Worm (Caenorhabditis elegans) whole organism, young adult: ENCODE measurements around the gene atf-8.
A peak's percentile ranks its signal among the peaks of the same experiment; 100 is the strongest.

Experiments used
- B0261.1 ChIP-seq: sonication (generic microtip); optimal IDR thresholded peaks from 2 replicates; lab custom pipeline; 2016; ENCODE audit warnings: mild to moderate bottlenecking, missing genetic modification characterization, moderate library complexity, missing compliant biosample characterization
- D2030.7 ChIP-seq: fragments of 200-800 bp; sonication (Bioruptor generic); IDR thresholded peaks from 2 replicates; pipeline ENCODE4 v1.3.6; 2022; ENCODE audit warnings: missing genetic modification reagents, missing genetic modification characterization, missing compliant biosample characterization
- F33H1.4 ChIP-seq: fragments of 200-800 bp; sonication (Bioruptor generic); IDR thresholded peaks from 2 replicates; pipeline ENCODE4 v1.3.6; 2022; ENCODE audit warnings: missing genetic modification reagents, missing genetic modification characterization, missing compliant biosample characterization
- F37B4.10 ChIP-seq: fragments of 200-800 bp; sonication (Bioruptor generic); IDR thresholded peaks from 2 replicates; pipeline ENCODE4 v1.3.6; 2022; ENCODE audit warnings: missing genetic modification characterization, missing compliant biosample characterization
- F49E8.2 ChIP-seq: sonication (generic microtip); optimal IDR thresholded peaks from 3 replicates; lab custom pipeline; 2017; ENCODE audit warnings: missing genetic modification characterization, mild to moderate bottlenecking, missing compliant biosample characterization, antibody characterized with exemption, moderate library complexity; ENCODE audit not compliant: insufficient read depth
- T07F8.4 ChIP-seq: sonication (generic microtip); optimal IDR thresholded peaks from 2 replicates; lab custom pipeline; 2016; ENCODE audit warnings: mild to moderate bottlenecking, missing genetic modification characterization, moderate library complexity, missing compliant biosample characterization
- Y67H2A.10 ChIP-seq: fragments of 200-800 bp; sonication (Bioruptor generic); conservative IDR thresholded peaks from 2 replicates; pipeline ENCODE4 v1.3.6; 2022; ENCODE audit warnings: missing genetic modification reagents, missing genetic modification characterization, missing compliant biosample characterization
- ama-1 ChIP-seq, 3 experiments: fragments of 150-350 bp in 1 of 3; sonication (generic microtip) in 2 of 3; optimal IDR thresholded peaks; 2 replicates each; lab custom pipeline; 2014 to 2018; ENCODE audit warnings: missing biosample characterization in 2 of 3, missing genetic modification characterization in 2 of 3, missing genetic modification reagents in 2 of 3
- aptf-2 ChIP-seq: fragments of 200-800 bp; sonication (Bioruptor generic); conservative IDR thresholded peaks from 2 replicates; pipeline ENCODE4 v1.3.6; 2022; ENCODE audit warnings: missing genetic modification reagents, missing genetic modification characterization, missing compliant biosample characterization
- atf-7 ChIP-seq: sonication (generic microtip); optimal IDR thresholded peaks from 2 replicates; lab custom pipeline; 2017; ENCODE audit warnings: mild to moderate bottlenecking, missing genetic modification characterization, missing compliant biosample characterization
- attf-3 ChIP-seq: fragments of 200-800 bp; sonication (Bioruptor generic); conservative IDR thresholded peaks from 2 replicates; pipeline ENCODE4 v1.3.6; 2022; ENCODE audit warnings: missing genetic modification reagents, missing genetic modification characterization, missing compliant biosample characterization
- cebp-1 ChIP-seq, 2 experiments: fragments of 200-800 bp in 1 of 2; sonication (Bioruptor generic) in 1 of 2; sonication (generic microtip) in 1 of 2; IDR thresholded peaks in 1 of 2; optimal IDR thresholded peaks in 1 of 2; 2 replicates each; pipeline versions ENCODE4 v1.3.6 to Lab custom; 2017 to 2022; ENCODE audit warnings: missing compliant biosample characterization in 2 of 2, missing genetic modification characterization in 2 of 2, mild to moderate bottlenecking in 1 of 2, missing genetic modification reagents in 1 of 2, moderate library complexity in 1 of 2
- cebp-2 ChIP-seq: fragments of 200-800 bp; sonication (Bioruptor generic); IDR thresholded peaks from 2 replicates; pipeline ENCODE4 v1.3.6; 2022; ENCODE audit warnings: missing genetic modification characterization, missing compliant biosample characterization
- ceh-27 ChIP-seq: fragments of 200-800 bp; sonication (Bioruptor generic); optimal IDR thresholded peaks from 2 replicates; lab custom pipeline; 2018; ENCODE audit warnings: mild to moderate bottlenecking, missing genetic modification characterization, moderate library complexity, missing compliant biosample characterization
- ceh-58 ChIP-seq: fragments of 200-800 bp; sonication (Bioruptor generic); IDR thresholded peaks from 2 replicates; pipeline ENCODE4 v1.3.6; 2022; ENCODE audit warnings: missing genetic modification characterization, missing compliant biosample characterization
- ceh-79 ChIP-seq: sonication (generic microtip); optimal IDR thresholded peaks from 2 replicates; lab custom pipeline; 2017; ENCODE audit warnings: mild to moderate bottlenecking, missing genetic modification characterization, missing compliant biosample characterization
- dox-1 ChIP-seq: fragments of 200-800 bp; sonication (Bioruptor generic); IDR thresholded peaks from 2 replicates; pipeline ENCODE4 v1.3.6; 2022; ENCODE audit warnings: missing genetic modification reagents, missing genetic modification characterization, missing compliant biosample characterization
- egrh-3 ChIP-seq: fragments of 200-800 bp; sonication (Bioruptor generic); IDR thresholded peaks from 2 replicates; pipeline ENCODE4 v1.3.6; 2022; ENCODE audit warnings: missing genetic modification reagents, missing genetic modification characterization, missing compliant biosample characterization
- ets-4 ChIP-seq: fragments of 200-800 bp; sonication (Bioruptor generic); optimal IDR thresholded peaks from 2 replicates; lab custom pipeline; 2018; ENCODE audit warnings: mild to moderate bottlenecking, missing genetic modification characterization, missing compliant biosample characterization
- gei-17 ChIP-seq: fragments of 200-800 bp; sonication (Bioruptor generic); optimal IDR thresholded peaks from 2 replicates; lab custom pipeline; 2018; ENCODE audit warnings: mild to moderate bottlenecking, missing genetic modification characterization, missing compliant biosample characterization
- hmg-1.2 ChIP-seq: fragments of 200-800 bp; sonication (Bioruptor generic); IDR thresholded peaks from 2 replicates; pipeline ENCODE4 v1.3.6; 2022; ENCODE audit warnings: missing genetic modification reagents, missing genetic modification characterization, missing compliant biosample characterization
- hsf-1 ChIP-seq: fragments of 200-800 bp; sonication (Bioruptor generic); IDR thresholded peaks from 2 replicates; pipeline ENCODE4 v1.3.6; 2022; ENCODE audit warnings: missing genetic modification reagents, missing genetic modification characterization, missing compliant biosample characterization
- let-526 ChIP-seq: fragments of 200-800 bp; sonication (Bioruptor generic); IDR thresholded peaks from 2 replicates; pipeline ENCODE4 v1.3.6; 2022; ENCODE audit warnings: missing genetic modification reagents, missing genetic modification characterization, missing compliant biosample characterization
- let-607 ChIP-seq, 2 experiments: fragments of 200-800 bp in 1 of 2; sonication (Bioruptor generic) in 1 of 2; sonication (generic microtip) in 1 of 2; optimal IDR thresholded peaks; 2 replicates each; lab custom pipeline; 2016 to 2018; ENCODE audit warnings: mild to moderate bottlenecking in 2 of 2, missing compliant biosample characterization in 2 of 2, missing genetic modification characterization in 2 of 2, moderate library complexity in 2 of 2, missing genotype in 1 of 2
- lin-35 ChIP-seq, 3 experiments: fragments of 150-350 bp in 2 of 3; sonication (generic microtip) in 1 of 3; optimal IDR thresholded peaks; 2 replicates each; lab custom pipeline; 2014 to 2018; ENCODE audit warnings: missing biosample characterization in 3 of 3, missing genetic modification characterization in 3 of 3, missing genetic modification reagents in 3 of 3
- lsl-1 ChIP-seq: fragments of 200-800 bp; sonication (Bioruptor generic); optimal IDR thresholded peaks from 2 replicates; lab custom pipeline; 2018; ENCODE audit warnings: mild to moderate bottlenecking, missing genetic modification characterization, moderate library complexity, missing compliant biosample characterization
- madf-6 ChIP-seq: fragments of 200-800 bp; sonication (Bioruptor generic); IDR thresholded peaks from 2 replicates; pipeline ENCODE4 v1.3.6; 2022; ENCODE audit warnings: missing genetic modification reagents, missing genetic modification characterization, missing compliant biosample characterization
- nhr-27 ChIP-seq: fragments of 200-800 bp; sonication (Bioruptor generic); optimal IDR thresholded peaks from 2 replicates; lab custom pipeline; 2018; ENCODE audit warnings: mild to moderate bottlenecking, missing genetic modification characterization, moderate library complexity, missing compliant biosample characterization
- rcor-1 ChIP-seq: fragments of 200-800 bp; sonication (Bioruptor generic); IDR thresholded peaks from 2 replicates; pipeline ENCODE4 v1.3.6; 2022; ENCODE audit warnings: missing genetic modification reagents, missing genetic modification characterization, missing compliant biosample characterization
- repo-1 ChIP-seq: sonication (generic microtip); optimal IDR thresholded peaks from 2 replicates; lab custom pipeline; 2017; ENCODE audit warnings: mild to moderate bottlenecking, missing genetic modification characterization, missing compliant biosample characterization
- rpc-1 ChIP-seq, 2 experiments: fragments of 150-350 bp in 1 of 2; sonication (generic microtip) in 1 of 2; optimal IDR thresholded peaks; 2 replicates each; lab custom pipeline; 2014 to 2018; ENCODE audit warnings: missing biosample characterization in 1 of 2, missing genetic modification characterization in 1 of 2, missing genetic modification reagents in 1 of 2, missing genotype in 1 of 2
- sdz-38 ChIP-seq: sonication (generic microtip); optimal IDR thresholded peaks from 2 replicates; lab custom pipeline; 2016; ENCODE audit warnings: missing genotype, missing genetic modification characterization, missing compliant biosample characterization
- snpc-1.1 ChIP-seq: sonication (generic microtip); optimal IDR thresholded peaks from 2 replicates; lab custom pipeline; 2017; ENCODE audit warnings: missing genetic modification characterization, mild to moderate bottlenecking, missing compliant biosample characterization, antibody characterized with exemption, moderate library complexity, missing genotype, missing genetic modification reagents; ENCODE audit not compliant: insufficient read depth
- snpc-1.3 ChIP-seq: sonication (generic microtip); optimal IDR thresholded peaks from 2 replicates; lab custom pipeline; 2017; ENCODE audit warnings: missing genetic modification characterization, mild to moderate bottlenecking, missing compliant biosample characterization, antibody characterized with exemption, moderate library complexity, missing genotype, missing genetic modification reagents; ENCODE audit not compliant: insufficient read depth
- tbp1 ChIP-seq: fragments of 200-800 bp; sonication (Bioruptor generic); optimal IDR thresholded peaks from 2 replicates; lab custom pipeline; 2018; ENCODE audit warnings: mild to moderate bottlenecking, missing genetic modification characterization, missing compliant biosample characterization
- unc-62 ChIP-seq: fragments of 150-350 bp; optimal IDR thresholded peaks from 2 replicates; lab custom pipeline; 2014; ENCODE audit warnings: missing biosample characterization, missing genetic modification reagents, missing genetic modification characterization
- zim-3 ChIP-seq: sonication (generic microtip); optimal IDR thresholded peaks from 2 replicates; lab custom pipeline; 2017; ENCODE audit warnings: mild to moderate bottlenecking, missing genetic modification characterization, moderate library complexity, missing compliant biosample characterization
- ztf-3 ChIP-seq: fragments of 200-800 bp; sonication (Bioruptor generic); optimal IDR thresholded peaks from 2 replicates; lab custom pipeline; 2018; ENCODE audit warnings: mild to moderate bottlenecking, missing genetic modification characterization, missing compliant biosample characterization

atf-8 gene

ce11 chrV:6072190-6072589 is 33.2 kb upstream of the atf-8 start:
- TF ChIP-seq egrh-3 (peak; percentile 65), D2030.7 (0 out of 2 replicates have a peak, but pooled peaks have one; percentile 10), hsf-1 (GFP tag; lab: Robert Waterston, UW) (peak; percentile 99), dox-1 (peak; percentile 66)

ce11 chrV:6088977-6089376 is 16.4 kb upstream of the atf-8 start:
- TF ChIP-seq hsf-1 (GFP tag; lab: Robert Waterston, UW), result peak; percentile 97
- TF ChIP-seq dox-1, result 0 out of 2 replicates have a peak, but pooled peaks have one; percentile 32
- TF ChIP-seq madf-6, result peak; percentile 30; the same call in 1 of the 2 replicates
- TF ChIP-seq, all 124 proteins: peak for 3; not testable (repeated sequence) for 121

ce11 chrV:6091592-6091991 is 13.8 kb upstream of the atf-8 start:
- TF ChIP-seq F33H1.4 (peak; percentile 57), egrh-3 (0 out of 2 replicates have a peak, but pooled peaks have one; percentile 54)
- TF ChIP-seq, all 124 proteins: peak for 2; not testable (repeated sequence) for 122

ce11 chrV:6095829-6096228 is 9.6 kb upstream of the atf-8 start, which contains the start of gene Y38A10A.7:
Y38A10A.7 (plus strand) TSS chrV:6096197.
- no peak for TF ChIP-seq ceh-58 (GFP tag; lab: Robert Waterston, UW)
- TF ChIP-seq atf-7, result no peak
- TF ChIP-seq ceh-79 (tag; lab: Kevin White, UChicago), result no peak
- no peak for TF ChIP-seq sdz-38 (tag; lab: Kevin White, UChicago)

- TF ChIP-seq B0261.1 (tag; lab: Kevin White, UChicago) (no peak), ztf-3 (GFP tag; lab: Kevin White, UChicago) (no peak), nhr-27 (tag; lab: Kevin White, UChicago) (no peak), F49E8.2 (tag; lab: Kevin White, UChicago) (no peak), ets-4 (no peak), unc-62 (no peak), let-526 (no peak), F33H1.4 (no peak), F37B4.10 (no peak), gei-17 (no peak), snpc-1.3 (no peak)
- TF ChIP-seq, all 124 proteins: peak for 0
Measured at ce11 chrV:6096559-6097155, 8.8 kb upstream of the atf-8 start, which contains the start of gene smut-1. smut-1 (plus strand) TSS chrV:6097105.

- TF ChIP-seq repo-1 (peak; percentile 28), rcor-1 (GFP tag; lab: Robert Waterston, UW) (no peak), zim-3 (tag; lab: Kevin White, UChicago) (no peak), attf-3 (GFP tag; lab: Robert Waterston, UW) (no peak), ama-1 (optimal IDR thresholded peaks at IDR 0.05; lab: Kevin White, UChicago) (peak; percentile 74), ama-1 (GFP tag; optimal IDR thresholded peaks at IDR 0.05; lab: Kevin White, UChicago) (peak in 1 of 2 experiments; percentile 65), lin-35 (GFP tag; optimal IDR thresholded peaks at IDR 0.05; lab: Kevin White, UChicago) (no peak), ceh-27 (GFP tag; lab: Kevin White, UChicago) (no peak), let-526 (no peak), T07F8.4 (no peak), lsl-1 (GFP tag; lab: Kevin White, UChicago) (no peak), hmg-1.2 (GFP tag; lab: Robert Waterston, UW) (no peak), snpc-1.1 (tag; lab: Kevin White, UChicago) (no peak), Y67H2A.10 (GFP tag; lab: Robert Waterston, UW) (no peak), cebp-2 (GFP tag; lab: Robert Waterston, UW) (no peak), let-607 (tag; optimal IDR thresholded peaks at IDR 0.05; lab: Kevin White, UChicago) (no peak), rpc-1 (optimal IDR thresholded peaks at IDR 0.05; lab: Kevin White, UChicago) (no peak), rpc-1 (tag; optimal IDR thresholded peaks at IDR 0.05; lab: Kevin White, UChicago) (no peak), tbp1 (peak; percentile 8), cebp-1 (GFP tag; IDR thresholded peaks at IDR 0.05; lab: Robert Waterston, UW) (no peak), cebp-1 (tag; optimal IDR thresholded peaks at IDR 0.05; lab: Kevin White, UChicago) (peak; percentile 9), aptf-2 (GFP tag; lab: Robert Waterston, UW) (no peak)
Measured at ce11 chrV:6098755-6099155, 6.7 kb upstream of the atf-8 start.
